Fruit fly (Drosophila melanogaster) whole organism, embryonic: ENCODE results near the gene RpS9.
A peak's percentile ranks its signal among the peaks of the same experiment; 100 is the strongest.

ENCODE experiments used
- Abd-B ChIP-seq: fragments of 200-800 bp; sonication (Bioruptor generic); optimal IDR thresholded peaks from 2 replicates; lab custom pipeline; 2018; ENCODE audit warnings: missing biosample characterization, mild to moderate bottlenecking, missing genetic modification characterization, moderate library complexity
- Blimp-1 ChIP-seq: fragments of 200-800 bp; sonication (Bioruptor generic); optimal IDR thresholded peaks from 3 replicates; lab custom pipeline; 2018; ENCODE audit warnings: missing biosample characterization, missing genetic modification characterization, mild to moderate bottlenecking, moderate library complexity, missing genetic modification reagents
- CG10321 ChIP-seq: fragments of 200-800 bp; sonication (Bioruptor generic); IDR thresholded peaks from 2 replicates; pipeline ENCODE4 v1.3.6; 2022; ENCODE audit warnings: missing biosample characterization, missing genetic modification characterization
- CG10979 ChIP-seq: fragments of 200-800 bp; sonication (Bioruptor generic); optimal IDR thresholded peaks from 2 replicates; lab custom pipeline; 2018; ENCODE audit warnings: missing biosample characterization, mild to moderate bottlenecking, missing genetic modification characterization, moderate library complexity
- CG11085 ChIP-seq: fragments of 200-800 bp; sonication (Bioruptor generic); IDR thresholded peaks from 2 replicates; pipeline ENCODE4 v1.3.6; 2022; ENCODE audit warnings: missing biosample characterization, missing genetic modification characterization
- CG12391 ChIP-seq: fragments of 200-800 bp; sonication (Bioruptor generic); optimal IDR thresholded peaks from 3 replicates; lab custom pipeline; 2018; ENCODE audit warnings: missing biosample characterization, mild to moderate bottlenecking, missing genetic modification characterization, moderate library complexity
- CG12769 ChIP-seq: fragments of 200-800 bp; sonication (Bioruptor generic); optimal IDR thresholded peaks from 2 replicates; lab custom pipeline; 2019; ENCODE audit warnings: missing biosample characterization, mild to moderate bottlenecking, missing genetic modification characterization, moderate library complexity
- CG16779 ChIP-seq: fragments of 200-800 bp; sonication (Bioruptor generic); IDR thresholded peaks from 2 replicates; pipeline ENCODE4 v1.3.6; 2022; ENCODE audit warnings: missing biosample characterization, missing genetic modification characterization
- CG17361 ChIP-seq: fragments of 200-800 bp; sonication (Bioruptor generic); IDR thresholded peaks from 3 replicates; pipeline ENCODE4 v1.3.6; 2022; ENCODE audit warnings: missing biosample characterization, missing genetic modification characterization
- CG18262 ChIP-seq: fragments of 200-800 bp; optimal IDR thresholded peaks from 3 replicates; lab custom pipeline; 2019; ENCODE audit warnings: missing biosample characterization, mild to moderate bottlenecking, missing genetic modification characterization, moderate library complexity
- CG18599 ChIP-seq: fragments of 200-800 bp; sonication (Bioruptor generic); optimal IDR thresholded peaks from 3 replicates; lab custom pipeline; 2017; ENCODE audit warnings: missing biosample characterization, missing genetic modification characterization, mild to moderate bottlenecking, moderate library complexity, missing genetic modification reagents
- CG31388 ChIP-seq: fragments of 200-800 bp; sonication (Bioruptor generic); optimal IDR thresholded peaks from 2 replicates; lab custom pipeline; 2016; ENCODE audit warnings: missing biosample characterization, missing genetic modification characterization
- CG33557 ChIP-seq: fragments of 200-800 bp; sonication (Bioruptor generic); optimal IDR thresholded peaks from 2 replicates; lab custom pipeline; 2019; ENCODE audit warnings: missing biosample characterization, mild to moderate bottlenecking, missing genetic modification characterization, moderate library complexity
- CG5953 ChIP-seq: fragments of 200-800 bp; sonication (Bioruptor generic); IDR thresholded peaks from 2 replicates; pipeline ENCODE4 v1.3.6; 2022; ENCODE audit warnings: missing biosample characterization, missing genetic modification characterization
- CoRest ChIP-seq: fragments of 200-800 bp; sonication (Bioruptor generic); optimal IDR thresholded peaks from 3 replicates; lab custom pipeline; 2018; ENCODE audit warnings: missing biosample characterization, mild to moderate bottlenecking, missing genetic modification characterization, moderate library complexity
- D19A ChIP-seq: fragments of 200-800 bp; optimal IDR thresholded peaks from 3 replicates; lab custom pipeline; 2019; ENCODE audit warnings: missing biosample characterization, mild to moderate bottlenecking, missing genetic modification characterization, moderate library complexity
- Dek ChIP-seq: fragments of 200-800 bp; sonication (Bioruptor generic); optimal IDR thresholded peaks from 3 replicates; lab custom pipeline; 2019; ENCODE audit warnings: missing biosample characterization, mild to moderate bottlenecking, missing genetic modification characterization, moderate library complexity
- Dip2 ChIP-seq: fragments of 200-800 bp; sonication (Bioruptor generic); IDR thresholded peaks from 2 replicates; pipeline ENCODE4 v1.3.6; 2022; ENCODE audit warnings: missing biosample characterization, missing genetic modification characterization
- Drgx ChIP-seq: fragments of 200-800 bp; sonication (Bioruptor generic); IDR thresholded peaks from 2 replicates; pipeline ENCODE4 v1.3.6; 2022; ENCODE audit warnings: missing biosample characterization, missing genetic modification characterization
- Eip74EF ChIP-seq, 2 experiments: fragments of 200-800 bp in 1 of 2; fragments of >200 bp in 1 of 2; sonication (Bioruptor generic) in 1 of 2; optimal IDR thresholded peaks; 2 replicates each; lab custom pipeline; 2017 to 2019; ENCODE audit warnings: missing biosample characterization in 2 of 2, missing genetic modification characterization in 2 of 2, mild to moderate bottlenecking in 1 of 2, moderate library complexity in 1 of 2
- Fer1 ChIP-seq: fragments of 200-800 bp; sonication (Bioruptor generic); optimal IDR thresholded peaks from 2 replicates; lab custom pipeline; 2017; ENCODE audit warnings: missing biosample characterization, mild to moderate bottlenecking, missing genetic modification characterization
- Fer2 ChIP-seq: fragments of 200-800 bp; sonication (Bioruptor generic); optimal IDR thresholded peaks from 2 replicates; lab custom pipeline; 2018; ENCODE audit warnings: missing biosample characterization, mild to moderate bottlenecking, missing genetic modification characterization, moderate library complexity
- Hr39 ChIP-seq: fragments of >200 bp; optimal IDR thresholded peaks from 2 replicates; lab custom pipeline; 2017
- Hr51 ChIP-seq, 2 experiments: fragments of 200-800 bp; sonication (Bioruptor generic); optimal IDR thresholded peaks; 2 replicates in 1 of 2; 3 replicates in 1 of 2; lab custom pipeline; 2016 to 2018; ENCODE audit warnings: missing biosample characterization in 2 of 2, missing genetic modification characterization in 2 of 2, mild to moderate bottlenecking in 1 of 2, moderate library complexity in 1 of 2
- Hsf ChIP-seq: fragments of 200-800 bp; sonication (Bioruptor generic); optimal IDR thresholded peaks from 3 replicates; lab custom pipeline; 2016; ENCODE audit warnings: missing biosample characterization, missing genetic modification characterization
- Jarid2 ChIP-seq: fragments of 200-800 bp; sonication (Bioruptor generic); optimal IDR thresholded peaks from 3 replicates; lab custom pipeline; 2017; ENCODE audit warnings: mild to moderate bottlenecking, missing biosample characterization, missing genetic modification reagents, missing genetic modification characterization
- Med ChIP-seq: fragments of 200-800 bp; sonication (Bioruptor generic); peaks from one replicate; lab custom pipeline; 2016; ENCODE audit warnings: missing biosample characterization, missing genetic modification characterization, mild to moderate bottlenecking, inconsistent platforms, moderate library complexity
- Mrtf ChIP-seq: fragments of 200-800 bp; sonication (Bioruptor generic); IDR thresholded peaks from 3 replicates; pipeline ENCODE4 v1.3.6; 2022; ENCODE audit warnings: missing biosample characterization, missing genetic modification characterization
- Neu2 ChIP-seq: fragments of 200-800 bp; sonication (Bioruptor generic); optimal IDR thresholded peaks from 3 replicates; lab custom pipeline; 2016; ENCODE audit warnings: missing biosample characterization, missing genetic modification characterization, borderline replicate concordance
- bab2 ChIP-seq: fragments of 200-800 bp; sonication (Bioruptor generic); optimal IDR thresholded peaks from 2 replicates; lab custom pipeline; 2016; ENCODE audit warnings: missing biosample characterization, missing genetic modification characterization
- bcd ChIP-seq: fragments of 200-800 bp; sonication (Bioruptor generic); optimal IDR thresholded peaks from 2 replicates; lab custom pipeline; 2017; ENCODE audit warnings: missing biosample characterization, mild to moderate bottlenecking, missing genetic modification characterization
- chif ChIP-seq, 2 experiments: fragments of 200-800 bp; sonication (Bioruptor generic); optimal IDR thresholded peaks; 3 replicates each; lab custom pipeline; 2016; ENCODE audit warnings: missing biosample characterization in 2 of 2, missing genetic modification characterization in 2 of 2
- cwo ChIP-seq: fragments of 200-800 bp; sonication (Bioruptor generic); optimal IDR thresholded peaks from 3 replicates; lab custom pipeline; 2017; ENCODE audit warnings: missing biosample characterization, missing genetic modification characterization, mild to moderate bottlenecking, moderate library complexity, missing genetic modification reagents
- dysf ChIP-seq: fragments of 200-800 bp; sonication (Bioruptor generic); IDR thresholded peaks from 3 replicates; pipeline ENCODE4 v1.3.6; 2022; ENCODE audit warnings: missing biosample characterization, missing genetic modification characterization
- grau ChIP-seq: fragments of 200-800 bp; optimal IDR thresholded peaks from 3 replicates; lab custom pipeline; 2019; ENCODE audit warnings: missing biosample characterization, mild to moderate bottlenecking, missing genetic modification characterization, moderate library complexity
- hb ChIP-seq: fragments of 200-800 bp; sonication (Bioruptor generic); IDR thresholded peaks from 3 replicates; pipeline ENCODE4 v1.3.6; 2022; ENCODE audit warnings: missing biosample characterization, missing genetic modification characterization; ENCODE audit not compliant: partially characterized antibody
- lab ChIP-seq: fragments of 200-800 bp; sonication (Bioruptor generic); optimal IDR thresholded peaks from 3 replicates; lab custom pipeline; 2017; ENCODE audit warnings: missing biosample characterization, missing genetic modification characterization, mild to moderate bottlenecking, moderate library complexity, missing genetic modification reagents
- lov ChIP-seq, 2 experiments: fragments of 200-800 bp in 1 of 2; fragments of >200 bp in 1 of 2; sonication (Bioruptor generic) in 1 of 2; IDR thresholded peaks in 1 of 2; optimal IDR thresholded peaks in 1 of 2; 2 replicates in 1 of 2; 3 replicates in 1 of 2; pipeline versions ENCODE4 v1.3.6 to Lab custom; 2017 to 2022; ENCODE audit warnings: missing biosample characterization in 1 of 2, missing genetic modification characterization in 1 of 2
- mam ChIP-seq: fragments of 200-800 bp; sonication (Bioruptor generic); optimal IDR thresholded peaks from 3 replicates; lab custom pipeline; 2016; ENCODE audit warnings: missing biosample characterization, missing genetic modification characterization
- nerfin-1 ChIP-seq: fragments of 200-800 bp; sonication (Bioruptor generic); optimal IDR thresholded peaks from 3 replicates; lab custom pipeline; 2019; ENCODE audit warnings: missing biosample characterization, mild to moderate bottlenecking, missing genetic modification characterization, moderate library complexity
- nmo ChIP-seq: fragments of 200-800 bp; sonication (Bioruptor generic); optimal IDR thresholded peaks from 2 replicates; lab custom pipeline; 2018; ENCODE audit warnings: missing biosample characterization, mild to moderate bottlenecking, missing genetic modification characterization, moderate library complexity
- phol ChIP-seq: fragments of 200-800 bp; sonication (Bioruptor generic); optimal IDR thresholded peaks from 3 replicates; lab custom pipeline; 2018; ENCODE audit warnings: missing biosample characterization, mild to moderate bottlenecking, missing genetic modification characterization, moderate library complexity
- scrt ChIP-seq: fragments of 200-800 bp; sonication (Bioruptor generic); optimal IDR thresholded peaks from 2 replicates; lab custom pipeline; 2018; ENCODE audit warnings: missing biosample characterization, mild to moderate bottlenecking, missing genetic modification characterization, moderate library complexity
- sens ChIP-seq: fragments of 200-800 bp; sonication (Bioruptor generic); peaks from one replicate; lab custom pipeline; 2016; ENCODE audit warnings: missing biosample characterization, missing genetic modification characterization
- sima ChIP-seq: fragments of 200-800 bp; sonication (Bioruptor generic); optimal IDR thresholded peaks from 2 replicates; lab custom pipeline; 2016; ENCODE audit warnings: missing biosample characterization, missing genetic modification characterization
- so ChIP-seq: fragments of 200-800 bp; sonication (Bioruptor generic); IDR thresholded peaks from 3 replicates; pipeline ENCODE4 v1.3.6; 2022; ENCODE audit warnings: missing biosample characterization, missing genetic modification characterization
- tgo ChIP-seq: fragments of 200-800 bp; sonication (Bioruptor generic); IDR thresholded peaks from 3 replicates; pipeline ENCODE4 v1.3.6; 2022; ENCODE audit warnings: missing biosample characterization, missing genetic modification characterization
- tll ChIP-seq, 2 experiments: fragments of 200-800 bp in 1 of 2; fragments of >200 bp in 1 of 2; sonication (Bioruptor generic) in 1 of 2; optimal IDR thresholded peaks; 2 replicates each; lab custom pipeline; 2017 to 2019; ENCODE audit warnings: missing biosample characterization in 2 of 2, missing genetic modification characterization in 2 of 2, mild to moderate bottlenecking in 1 of 2, moderate library complexity in 1 of 2

Gene RpS9

DNA sequence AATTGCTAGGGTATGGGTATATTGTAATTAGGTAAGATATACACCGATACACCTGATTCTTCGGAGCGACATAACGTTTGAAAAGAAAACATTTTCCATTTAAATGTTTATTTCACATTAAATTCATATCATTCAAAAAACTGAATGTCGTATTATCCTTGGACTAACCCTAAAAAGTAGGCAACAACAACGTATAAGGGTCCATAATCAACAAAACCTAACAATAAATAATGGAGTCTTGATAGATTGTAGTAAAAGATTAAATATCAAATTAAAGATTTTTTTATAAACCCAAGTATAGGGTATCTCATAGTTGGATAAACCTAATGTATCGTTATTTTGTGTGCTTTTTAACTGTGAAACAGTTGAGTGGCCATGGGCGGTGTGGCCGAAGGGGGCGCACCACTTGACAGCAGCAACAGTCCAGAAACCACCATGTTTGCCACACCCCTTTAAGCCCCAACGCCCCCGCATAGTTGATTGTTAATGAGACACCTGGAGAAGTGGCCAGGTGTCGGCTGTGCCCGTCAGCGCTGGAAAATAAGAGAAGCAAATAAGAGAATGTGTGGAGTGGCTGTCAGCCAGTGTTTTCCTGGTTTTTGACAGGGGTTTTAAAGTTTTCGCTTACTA lies 43.0 kb downstream of the RpS9 start (continued):
- TF ChIP-seq Hsf (GFP tag; lab: Kevin White, UChicago) (peak; percentile 37), Mrtf (no peak), CG18262 (tag; lab: Kevin White, UChicago) (peak; percentile 60), CG12769 (peak; percentile 27), Med (GFP tag; lab: Kevin White, UChicago) (peak; percentile 76), CG18599 (GFP tag; lab: Kevin White, UChicago) (peak; percentile 43), Dek (tag; lab: Kevin White, UChicago) (no peak), CoRest (tag; lab: Kevin White, UChicago) (peak; percentile 61), sima (GFP tag; lab: Kevin White, UChicago) (no peak), Drgx (GFP tag; lab: Robert Waterston, UW) (no peak), mam (peak; percentile 24), dysf (GFP tag; lab: Robert Waterston, UW) (peak; percentile 36; the same call in 1 of the 3 replicates), bab2 (no peak), lab (peak; percentile 21), Eip74EF (GFP tag; optimal IDR thresholded peaks at IDR 0.05; lab: Kevin White, UChicago) (peak in 1 of 2 experiments; percentile 17), tll (GFP tag; optimal IDR thresholded peaks at IDR 0.05; lab: Kevin White, UChicago) (no peak), sens (GFP tag; lab: Kevin White, UChicago) (peak; percentile 82), D19A (tag; lab: Kevin White, UChicago) (peak; percentile 74), Dip2 (GFP tag; lab: Robert Waterston, UW) (no peak), cwo (GFP tag; lab: Kevin White, UChicago) (peak; percentile 47), CG10321 (GFP tag; lab: Robert Waterston, UW) (no peak), grau (tag; lab: Kevin White, UChicago) (peak; percentile 34), phol (tag; lab: Kevin White, UChicago) (peak; percentile 59), Fer1 (GFP tag; lab: Kevin White, UChicago) (peak; percentile 44), chif (GFP tag; optimal IDR thresholded peaks at IDR 0.05; lab: Kevin White, UChicago) (peak in 1 of 2 experiments; percentile 9), Hr51 (GFP tag; optimal IDR thresholded peaks at IDR 0.05; lab: Kevin White, UChicago) (peak in 1 of 2 experiments; percentile 24), nerfin-1 (tag; lab: Kevin White, UChicago) (no peak), lov (optimal IDR thresholded peaks at IDR 0.05; lab: Kevin White, UChicago) (no peak), lov (GFP tag; IDR thresholded peaks at IDR 0.05; lab: Robert Waterston, UW) (no peak), nmo (GFP tag; lab: Kevin White, UChicago) (peak; percentile 38), Jarid2 (GFP tag; lab: Kevin White, UChicago) (peak; percentile 11), Abd-B (no peak), CG17361 (GFP tag; lab: Robert Waterston, UW) (peak; percentile 60), Fer2 (tag; lab: Kevin White, UChicago) (no peak), hb (GFP tag; lab: Robert Waterston, UW) (0 out of 3 replicates have a peak, but pooled peaks have one; percentile 33), CG10979 (tag; lab: Kevin White, UChicago) (peak; percentile 42), Hr39 (no peak), CG31388 (no peak), CG12391 (tag; lab: Kevin White, UChicago) (peak; percentile 35), so (GFP tag; lab: Robert Waterston, UW) (no peak), tgo (GFP tag; lab: Robert Waterston, UW) (no peak), CG33557 (GFP tag; lab: Kevin White, UChicago) (no peak), bcd (GFP tag; lab: Kevin White, UChicago) (peak; percentile 21), CG5953 (GFP tag; lab: Robert Waterston, UW) (no peak), Blimp-1 (GFP tag; lab: Kevin White, UChicago) (peak; percentile 26), Neu2 (GFP tag; lab: Kevin White, UChicago) (no peak), scrt (GFP tag; lab: Kevin White, UChicago) (peak; percentile 11), CG11085 (no peak), CG16779 (GFP tag; lab: Robert Waterston, UW) (0 out of 2 replicates have a peak, but pooled peaks have one; percentile 31)
